Worm (Caenorhabditis elegans): ENCODE data around the gene C07G1.6.

The C07G1.6 gene

ce11 chrIV:8164515-8164914 lies 45.7 kb downstream of the C07G1.6 start (continued):
- no peak for TF ChIP-seq ztf-18 (tag; optimal IDR thresholded peaks at IDR 0.05)

ce11 chrIV:8163687-8164086 lies 46.5 kb downstream of the C07G1.6 start, which contains the start of gene clec-51:
Gene clec-51 (minus strand): TSS chrIV:8163800.
- TF ChIP-seq bed-2 (GFP tag; IDR thresholded peaks at IDR 0.05) (no peak), nhr-80 (tag; optimal IDR thresholded peaks at IDR 0.05) (peak; percentile 69)

- TF ChIP-seq nhr-80 (tag; optimal IDR thresholded peaks at IDR 0.05) (peak; percentile 41), B0019.2 (GFP tag; conservative IDR thresholded peaks at IDR 0.05) (no peak)
These were observed 48.4 kb downstream of the C07G1.6 start for ce11 chrIV:8161774-8162173.

- TF ChIP-seq madf-8 (GFP tag; conservative IDR thresholded peaks at IDR 0.05) (no peak), hlh-26 (GFP tag; conservative IDR thresholded peaks at IDR 0.05) (no peak), ztf-6 (GFP tag; IDR thresholded peaks at IDR 0.05) (no peak), Y67H2A.10 (GFP tag; conservative IDR thresholded peaks at IDR 0.05) (no peak)
These were observed 50.2 kb downstream of the C07G1.6 start for ce11 chrIV:8159995-8160394.
